Worm (Caenorhabditis elegans): ENCODE data around the gene C04E6.5.

The C04E6.5 gene

ce11 chrV:5917707-5918106, 15.8 kb downstream of the C04E6.5 start, which contains the start of gene lrpr-1 (continued):
- TF ChIP-seq lin-1 (GFP tag; IDR thresholded peaks at IDR 0.05) (no peak), daf-19 (GFP tag; conservative IDR thresholded peaks at IDR 0.05) (no peak), mxl-3 (GFP tag; optimal IDR thresholded peaks at IDR 0.05) (no peak), mdt-29 (GFP tag; IDR thresholded peaks at IDR 0.05) (0 out of 2 replicates have a peak, but pooled peaks have one; percentile 23), lsy-2 (tag; optimal IDR thresholded peaks at IDR 0.05) (no peak), hmg-1.1 (GFP tag; IDR thresholded peaks at IDR 0.05) (peak; percentile 66), hif-1 (tag; optimal IDR thresholded peaks at IDR 0.05) (peak in 1 of 2 experiments; percentile 92), lin-13 (GFP tag; optimal IDR thresholded peaks at IDR 0.05) (peak; percentile 12), dmd-6 (GFP tag; IDR thresholded peaks at IDR 0.05) (no peak), lim-7 (GFP tag; IDR thresholded peaks at IDR 0.05) (no peak), zip-2 (tag; optimal IDR thresholded peaks at IDR 0.05) (no peak)

ce11 chrV:5919887-5920286, 18.0 kb downstream of the C04E6.5 start, which contains the start of gene C04E6.12:
Gene C04E6.12, minus strand, starts transcription at chrV:5919987.
- no peak for TF ChIP-seq unc-62 (GFP tag; optimal IDR thresholded peaks at IDR 0.05 in 1 of 2)
- TF ChIP-seq unc-62 (tag; optimal IDR thresholded peaks at IDR 0.05) = no peak
- no peak for TF ChIP-seq F49E8.2 (tag; optimal IDR thresholded peaks at IDR 0.05; ENCODE audit: borderline replicate concordance)
- no peak for TF ChIP-seq vab-7 (GFP tag; IDR thresholded peaks at IDR 0.05)
- TF ChIP-seq nhr-76 (tag; optimal IDR thresholded peaks at IDR 0.05) = no peak
- TF ChIP-seq ceh-82 (tag; optimal IDR thresholded peaks at IDR 0.05) = no peak
- no peak for TF ChIP-seq dmd-9 (GFP tag; IDR thresholded peaks at IDR 0.05)

ce11 chrV:5921761-5922160, 19.8 kb downstream of the C04E6.5 start:
- no peak for TF ChIP-seq mdt-29 (GFP tag; IDR thresholded peaks at IDR 0.05)
- no peak for TF ChIP-seq nhr-48 (tag; optimal IDR thresholded peaks at IDR 0.05)
- no peak for TF ChIP-seq nhr-111 (GFP tag; optimal IDR thresholded peaks at IDR 0.05)
- no peak for TF ChIP-seq rbr-2 (tag; optimal IDR thresholded peaks at IDR 0.05)
- no peak for TF ChIP-seq lin-29 (GFP tag; IDR thresholded peaks at IDR 0.05)
- no peak for TF ChIP-seq nhr-77 (tag; optimal IDR thresholded peaks at IDR 0.05)
- no peak for TF ChIP-seq egl-27 (tag; optimal IDR thresholded peaks at IDR 0.05)
- no peak for TF ChIP-seq unc-39 (tag; optimal IDR thresholded peaks at IDR 0.05)
- TF ChIP-seq lin-1 (GFP tag; IDR thresholded peaks at IDR 0.05) = no peak
- no peak for TF ChIP-seq T26A8.4 (GFP tag; IDR thresholded peaks at IDR 0.05)
- TF ChIP-seq mxl-2 (GFP tag; conservative IDR thresholded peaks at IDR 0.05) = no peak
- no peak for TF ChIP-seq daf-8 (GFP tag; IDR thresholded peaks at IDR 0.05)
- no peak for TF ChIP-seq D1046.2 (GFP tag; IDR thresholded peaks at IDR 0.05)
- no peak for TF ChIP-seq saeg-2 (GFP tag; IDR thresholded peaks at IDR 0.05)
- no peak for TF ChIP-seq skn-1 (tag; optimal IDR thresholded peaks at IDR 0.05)
- TF ChIP-seq nhr-76 (tag; optimal IDR thresholded peaks at IDR 0.05) = no peak
- no peak for TF ChIP-seq pqm-1 (tag; optimal IDR thresholded peaks at IDR 0.05)
- no peak for TF ChIP-seq ceh-28 (tag; optimal IDR thresholded peaks at IDR 0.05)

DNA sequence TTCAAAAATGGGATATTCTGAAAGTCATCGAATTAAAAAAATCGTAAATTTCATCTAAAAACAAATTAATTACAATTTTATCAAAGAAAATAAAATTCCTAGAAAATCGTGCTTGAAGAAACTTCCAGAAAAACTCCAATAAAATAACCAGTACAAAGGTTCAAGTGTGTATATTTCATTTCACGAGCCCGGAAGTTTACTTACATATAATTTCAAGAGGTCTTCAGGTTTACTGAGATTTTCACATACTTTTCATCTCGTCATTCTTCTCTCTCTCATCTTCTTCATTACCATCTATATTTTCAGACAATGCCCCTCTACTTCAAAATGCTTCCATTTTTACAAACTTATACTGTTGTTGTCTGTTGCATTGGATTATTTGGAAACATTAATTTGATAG, 20.3 kb downstream of the C04E6.5 start, which contains the start of gene srsx-18:
TSS of gene srsx-18 (plus strand) at position 301 of the 400 bp plus-strand sequence.
- TF ChIP-seq hlh-11 (tag; optimal IDR thresholded peaks at IDR 0.05) = no peak
- no peak for TF ChIP-seq Y105C5A.15 (GFP tag; IDR thresholded peaks at IDR 0.05)
- TF ChIP-seq hmg-1.1 (GFP tag; IDR thresholded peaks at IDR 0.05) = no peak
- no peak for TF ChIP-seq F10B5.3 (tag; optimal IDR thresholded peaks at IDR 0.05)
- no peak for TF ChIP-seq saeg-2 (GFP tag; IDR thresholded peaks at IDR 0.05)

DNA sequence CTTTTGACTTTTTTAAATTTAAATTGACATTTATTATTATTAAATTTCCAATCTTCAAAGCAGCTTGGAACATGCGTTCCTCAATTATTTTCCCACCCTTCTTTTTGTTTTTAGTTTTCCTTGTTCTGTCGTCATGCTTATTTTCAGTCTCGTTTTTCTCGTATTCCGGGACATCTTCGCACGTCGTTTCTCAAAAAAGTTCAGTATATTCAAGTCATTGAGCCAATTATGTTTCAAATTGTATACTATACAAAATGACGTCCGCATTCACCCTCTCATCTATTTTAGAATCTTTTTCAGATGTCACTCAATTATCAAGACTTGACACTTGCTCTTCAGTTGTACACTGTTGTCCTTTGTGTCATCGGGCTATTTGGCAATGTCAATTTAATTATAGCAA, 25.4 kb downstream of the C04E6.5 start, which contains the start of gene srsx-17:
TSS of gene srsx-17 (plus strand) at position 301 of the 400 bp plus-strand sequence.
- TF ChIP-seq ces-1 (GFP tag; optimal IDR thresholded peaks at IDR 0.05) = no peak
- no peak for TF ChIP-seq ceh-44 (GFP tag; IDR thresholded peaks at IDR 0.05)
- TF ChIP-seq Y75B8A.6 (GFP tag; IDR thresholded peaks at IDR 0.05) = no peak
- TF ChIP-seq skn-1 (tag; optimal IDR thresholded peaks at IDR 0.05) = no peak
- TF ChIP-seq ceh-32 (tag; optimal IDR thresholded peaks at IDR 0.05; ENCODE audit: poor library complexity) = no peak
- no peak for TF ChIP-seq F49E8.2 (tag; optimal IDR thresholded peaks at IDR 0.05; ENCODE audit: borderline replicate concordance)
- TF ChIP-seq fkh-10 (GFP tag; optimal IDR thresholded peaks at IDR 0.05) = no peak
- no peak for TF ChIP-seq gei-8 (GFP tag; optimal IDR thresholded peaks at IDR 0.05)
- TF ChIP-seq unc-62 (GFP tag; optimal IDR thresholded peaks at IDR 0.05 in 1 of 2) = no peak
- TF ChIP-seq unc-62 (tag; optimal IDR thresholded peaks at IDR 0.05) = no peak
- TF ChIP-seq egl-43 (GFP tag; IDR thresholded peaks at IDR 0.05) = no peak
- TF ChIP-seq lsy-2 (tag; optimal IDR thresholded peaks at IDR 0.05) = no peak

Measured in whole organism, L4 larva.